Fruit fly (Drosophila melanogaster) whole organism, embryonic: ENCODE results near the gene CG15446.

ENCODE experiments used
- Ada2b ChIP-seq: fragments of 200-800 bp; sonication (Bioruptor generic); IDR thresholded peaks from 2 replicates; pipeline ENCODE4 v1.3.6; 2022; ENCODE audit warnings: missing biosample characterization, missing genetic modification characterization
- Atf6 ChIP-seq: fragments of 200-800 bp; sonication (Bioruptor generic); IDR thresholded peaks from 2 replicates; pipeline ENCODE4 v1.3.6; 2022; ENCODE audit warnings: missing biosample characterization, missing genetic modification characterization
- CG11723 ChIP-seq: fragments of 200-800 bp; sonication (Bioruptor generic); optimal IDR thresholded peaks from 2 replicates; lab custom pipeline; 2017; ENCODE audit warnings: missing biosample characterization, mild to moderate bottlenecking, missing genetic modification characterization
- CG15514 ChIP-seq: fragments of 200-800 bp; sonication (Bioruptor generic); optimal IDR thresholded peaks from 3 replicates; lab custom pipeline; 2017; ENCODE audit warnings: missing biosample characterization, missing genetic modification characterization, mild to moderate bottlenecking, moderate library complexity, missing genetic modification reagents
- CG18599 ChIP-seq: fragments of 200-800 bp; sonication (Bioruptor generic); optimal IDR thresholded peaks from 3 replicates; lab custom pipeline; 2017; ENCODE audit warnings: missing biosample characterization, missing genetic modification characterization, mild to moderate bottlenecking, moderate library complexity, missing genetic modification reagents
- CG4282 ChIP-seq: fragments of 200-800 bp; sonication (Bioruptor generic); optimal IDR thresholded peaks from 2 replicates; lab custom pipeline; 2016; ENCODE audit warnings: missing biosample characterization, missing genetic modification characterization
- CG5953 ChIP-seq: fragments of 200-800 bp; sonication (Bioruptor generic); IDR thresholded peaks from 2 replicates; pipeline ENCODE4 v1.3.6; 2022; ENCODE audit warnings: missing biosample characterization, missing genetic modification characterization
- CG9437 ChIP-seq: fragments of 200-800 bp; sonication (Bioruptor generic); optimal IDR thresholded peaks from 2 replicates; lab custom pipeline; 2018; ENCODE audit warnings: missing biosample characterization, mild to moderate bottlenecking, missing genetic modification characterization
- CTCF ChIP-seq: fragments of 200-800 bp; sonication (Bioruptor generic); optimal IDR thresholded peaks from 2 replicates; lab custom pipeline; 2017; ENCODE audit warnings: missing biosample characterization, mild to moderate bottlenecking, missing genetic modification characterization, moderate library complexity
- NC2β ChIP-seq: fragments of 200-800 bp; sonication (Bioruptor generic); optimal IDR thresholded peaks from 2 replicates; lab custom pipeline; 2016; ENCODE audit warnings: missing biosample characterization, missing genetic modification characterization
- Side ChIP-seq: fragments of 200-800 bp; sonication (Bioruptor generic); optimal IDR thresholded peaks from 2 replicates; lab custom pipeline; 2016; ENCODE audit warnings: missing biosample characterization, missing genetic modification characterization
- pan ChIP-seq, 4 experiments: fragments of >200 bp in 3 of 4; fragments of 200-800 bp in 1 of 4; sonication (Bioruptor generic) in 1 of 4; optimal IDR thresholded peaks in 3 of 4; IDR thresholded peaks in 1 of 4; 2 replicates each; pipeline versions ENCODE4 v1.3.6 to Lab custom; 2017 to 2022; ENCODE audit warnings: missing biosample characterization in 2 of 4, missing genetic modification characterization in 2 of 4, mixed read lengths in 1 of 4
- sisA ChIP-seq: fragments of 200-800 bp; sonication (Bioruptor generic); IDR thresholded peaks from 2 replicates; pipeline ENCODE4 v1.3.6; 2022; ENCODE audit warnings: missing biosample characterization, missing genetic modification characterization
- tll ChIP-seq, 2 experiments: fragments of 200-800 bp in 1 of 2; fragments of >200 bp in 1 of 2; sonication (Bioruptor generic) in 1 of 2; optimal IDR thresholded peaks; 2 replicates each; lab custom pipeline; 2017 to 2019; ENCODE audit warnings: missing biosample characterization in 2 of 2, missing genetic modification characterization in 2 of 2, mild to moderate bottlenecking in 1 of 2, moderate library complexity in 1 of 2

- no peak for TF ChIP-seq tll (GFP tag; optimal IDR thresholded peaks at IDR 0.05; lab: Kevin White, UChicago)
- no peak for TF ChIP-seq CG5953 (GFP tag; lab: Robert Waterston, UW)
- TF ChIP-seq CTCF: no peak
- no peak for TF ChIP-seq Ada2b (GFP tag; lab: Robert Waterston, UW)
- no peak for TF ChIP-seq CG11723 (GFP tag; lab: Kevin White, UChicago)
- no peak for TF ChIP-seq sisA (GFP tag; lab: Robert Waterston, UW)
- TF ChIP-seq Side (GFP tag; lab: Kevin White, UChicago): no peak
- no peak for TF ChIP-seq NC2β (GFP tag; lab: Kevin White, UChicago)
- no peak for TF ChIP-seq Atf6 (GFP tag; lab: Robert Waterston, UW)
- TF ChIP-seq pan (optimal IDR thresholded peaks at IDR 0.05; lab: Kevin White, UChicago): no peak
- TF ChIP-seq pan (GFP tag; optimal IDR thresholded peaks at IDR 0.05 in 1 of 2, IDR thresholded peaks at IDR 0.05 in 1 of 2): no peak
- TF ChIP-seq CG18599: no peak
- no peak for TF ChIP-seq CG9437 (GFP tag; lab: Kevin White, UChicago)
- no peak for TF ChIP-seq CG4282 (GFP tag; lab: Kevin White, UChicago)
- TF ChIP-seq CG15514 (GFP tag; lab: Kevin White, UChicago): no peak
Measured at dm6 chrX:21146941-21147340, 44.9 kb upstream of the CG15446 start, which contains the start of gene CG45154.
